Worm (Caenorhabditis elegans): ENCODE data around the gene znfx-1.

DNA sequence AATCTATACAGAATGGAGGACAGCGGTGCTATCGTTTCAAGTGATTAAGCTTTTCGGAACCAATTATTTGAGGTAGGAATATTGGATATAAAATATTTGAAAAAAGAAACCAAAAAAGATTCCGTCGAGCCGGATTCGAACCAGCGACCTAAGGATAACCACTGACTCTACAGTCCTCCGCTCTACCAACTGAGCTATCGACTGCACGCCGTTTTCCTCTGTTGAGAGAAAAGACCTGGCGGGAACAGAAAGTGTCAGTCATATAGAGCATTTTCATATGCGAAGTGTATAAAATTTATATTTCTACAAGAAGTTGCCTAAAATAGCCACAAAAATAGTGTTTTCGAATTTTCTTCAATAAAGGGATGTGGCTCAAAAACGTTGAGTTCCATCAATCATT lies 1.8 kb upstream of the znfx-1 start:
- TF ChIP-seq F13C5.2 (tag; optimal IDR thresholded peaks at IDR 0.05), result no peak
- TF ChIP-seq hnd-1 (tag; optimal IDR thresholded peaks at IDR 0.05), result no peak
- no peak for TF ChIP-seq tbx-11 (GFP tag; IDR thresholded peaks at IDR 0.05)
- no peak for TF ChIP-seq ama-1 (optimal IDR thresholded peaks at IDR 0.05)
- no peak for TF ChIP-seq scrt-1 (GFP tag; IDR thresholded peaks at IDR 0.05)
- no peak for TF ChIP-seq tra-4 (tag; optimal IDR thresholded peaks at IDR 0.05)

Measured in whole organism, early embryonic.